Fruit fly (Drosophila melanogaster) whole organism, wandering third instar larva: Measurements from ENCODE around the gene Rab3-GEF.

Experiments used
- Abd-B ChIP-seq: fragments of >200 bp; optimal IDR thresholded peaks from 2 replicates; lab custom pipeline; 2017; ENCODE audit warnings: missing biosample characterization, missing genetic modification characterization
- CG9705 ChIP-seq: fragments of 200-800 bp; sonication (Bioruptor generic); optimal IDR thresholded peaks from 2 replicates; lab custom pipeline; 2018; ENCODE audit warnings: missing biosample characterization, mild to moderate bottlenecking, missing genetic modification characterization
- Dfd ChIP-seq: fragments of >200 bp; optimal IDR thresholded peaks from 2 replicates; lab custom pipeline; 2017; ENCODE audit warnings: missing biosample characterization, missing genetic modification characterization
- Myc ChIP-seq: fragments of >200 bp; optimal IDR thresholded peaks from 2 replicates; lab custom pipeline; 2017
- OdsH ChIP-seq: fragments of 200-800 bp; sonication (Bioruptor generic); optimal IDR thresholded peaks from 2 replicates; lab custom pipeline; 2016; ENCODE audit warnings: missing biosample characterization, mild to moderate bottlenecking, missing genetic modification characterization
- Vsx2 ChIP-seq: fragments of 200-300, 225-300 bp; sonication (Bioruptor generic); optimal IDR thresholded peaks from 2 replicates; lab custom pipeline; 2018; ENCODE audit warnings: missing biosample characterization, missing genetic modification characterization; ENCODE audit not compliant: partially characterized antibody
- dmrt93B ChIP-seq: fragments of 200-800 bp; sonication (Bioruptor generic); optimal IDR thresholded peaks from 2 replicates; lab custom pipeline; 2018; ENCODE audit warnings: missing biosample characterization, mild to moderate bottlenecking, missing genetic modification characterization
- fru ChIP-seq: fragments of 200-800 bp; sonication (Bioruptor generic); optimal IDR thresholded peaks from 3 replicates; lab custom pipeline; 2016; ENCODE audit warnings: missing biosample characterization, mild to moderate bottlenecking, missing genetic modification characterization
- h ChIP-seq: fragments of 200-800 bp; sonication (Bioruptor generic); optimal IDR thresholded peaks from 3 replicates; lab custom pipeline; 2016; ENCODE audit warnings: missing biosample characterization, mild to moderate bottlenecking, missing genetic modification characterization
- lola ChIP-seq: fragments of >200 bp; optimal IDR thresholded peaks from 2 replicates; lab custom pipeline; 2017; ENCODE audit warnings: missing biosample characterization, missing genetic modification characterization
- pan ChIP-seq: fragments of >200 bp; optimal IDR thresholded peaks from 2 replicates; lab custom pipeline; 2017
- psq ChIP-seq: fragments of 200-800 bp; sonication (Bioruptor generic); optimal IDR thresholded peaks from 3 replicates; lab custom pipeline; 2017; ENCODE audit warnings: missing biosample characterization, mild to moderate bottlenecking, missing genetic modification characterization, moderate library complexity
- tai ChIP-seq: sonication (Bioruptor generic); optimal IDR thresholded peaks from 2 replicates; lab custom pipeline; 2016; ENCODE audit warnings: missing biosample characterization, missing genetic modification characterization

DNA sequence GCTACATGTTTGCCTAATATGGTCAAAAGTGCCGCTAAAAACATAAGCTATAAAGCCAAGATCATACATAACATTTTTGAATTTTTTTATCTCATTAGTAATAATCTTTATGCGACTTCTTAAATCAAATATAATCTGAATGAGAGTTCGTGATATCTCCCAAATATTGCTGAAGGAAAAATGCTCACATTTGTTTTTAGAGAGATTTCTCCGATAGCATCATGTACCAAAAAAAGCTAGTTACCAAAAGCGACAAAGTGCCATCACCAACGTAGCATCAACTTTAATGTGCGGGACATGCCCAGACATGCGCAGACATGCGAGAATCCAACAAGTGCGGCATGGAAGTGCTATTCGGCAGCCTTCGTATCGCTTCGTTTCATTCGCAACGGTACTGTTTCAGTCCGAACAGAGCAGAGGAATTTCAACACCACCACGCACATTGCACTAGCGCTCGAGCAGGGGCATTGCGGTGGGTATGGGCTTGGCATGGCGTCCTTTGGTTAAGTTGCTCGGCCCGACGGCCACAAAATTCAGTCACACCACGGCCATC is at the start of gene Rab3-GEF:
- TF ChIP-seq psq (GFP tag; lab: Kevin White, UChicago) (no peak), tai (GFP tag; lab: Kevin White, UChicago) (no peak), fru (no peak), Myc (no peak), h (GFP tag; lab: Kevin White, UChicago) (no peak), lola (GFP tag; lab: Kevin White, UChicago) (no peak), pan (no peak), Vsx2 (GFP tag; lab: Kevin White, UChicago) (no peak), OdsH (GFP tag; lab: Kevin White, UChicago) (no peak), Dfd (no peak), CG9705 (GFP tag; lab: Kevin White, UChicago) (no peak), Abd-B (GFP tag; lab: Kevin White, UChicago) (no peak), dmrt93B (GFP tag; lab: Kevin White, UChicago) (no peak)
